Worm (Caenorhabditis elegans) whole organism, L4 larva: ENCODE data around the gene F37H8.6.

Source experiments
- D1046.2 ChIP-seq: fragments of 200-800 bp; sonication (Bioruptor generic); IDR thresholded peaks from 2 replicates; pipeline ENCODE4 v1.3.6; 2022; ENCODE audit warnings: missing genetic modification characterization, missing compliant biosample characterization
- F26F4.8 ChIP-seq: fragments of 200-800 bp; sonication (Bioruptor generic); conservative IDR thresholded peaks from 2 replicates; pipeline ENCODE4 v1.3.6; 2022; ENCODE audit warnings: missing genetic modification characterization, missing compliant biosample characterization
- R02D3.7 ChIP-seq: fragments of 150-350 bp; sonication (generic microtip); optimal IDR thresholded peaks from 3 replicates; lab custom pipeline; 2014; ENCODE audit warnings: missing biosample characterization, missing genetic modification characterization
- T26A8.4 ChIP-seq: fragments of 200-800 bp; sonication (Bioruptor generic); IDR thresholded peaks from 2 replicates; pipeline ENCODE4 v1.3.6; 2022; ENCODE audit warnings: missing genetic modification characterization, missing compliant biosample characterization
- Y105C5A.15 ChIP-seq: fragments of 200-800 bp; sonication (Bioruptor generic); IDR thresholded peaks from 2 replicates; pipeline ENCODE4 v1.3.6; 2022; ENCODE audit warnings: missing genetic modification characterization, missing compliant biosample characterization
- Y48G9A.11 ChIP-seq: fragments of 200-800 bp; sonication (Bioruptor generic); IDR thresholded peaks from 2 replicates; pipeline ENCODE4 v1.3.6; 2022; ENCODE audit warnings: missing genetic modification reagents, missing genetic modification characterization, missing compliant biosample characterization
- ZK546.5 ChIP-seq, 2 experiments: sonication (generic microtip); optimal IDR thresholded peaks; 2 replicates each; lab custom pipeline; 2017; ENCODE audit warnings: missing biosample characterization in 2 of 2, missing genetic modification characterization in 2 of 2
- ama-1 ChIP-seq: fragments of 150-350 bp; optimal IDR thresholded peaks from 2 replicates; lab custom pipeline; 2014; ENCODE audit warnings: inconsistent platforms, mixed read lengths
- arid-1 ChIP-seq: fragments of 200-800 bp; sonication (Bioruptor generic); conservative IDR thresholded peaks from 2 replicates; pipeline ENCODE4 v1.3.6; 2022; ENCODE audit warnings: missing genetic modification reagents, missing genetic modification characterization, missing compliant biosample characterization
- attf-4 ChIP-seq: sonication (generic microtip); optimal IDR thresholded peaks from 3 replicates; lab custom pipeline; 2017; ENCODE audit warnings: missing biosample characterization, missing genetic modification characterization
- ceh-20 ChIP-seq: fragments of 200-800 bp; sonication (Bioruptor generic); IDR thresholded peaks from 2 replicates; pipeline ENCODE4 v1.3.6; 2022; ENCODE audit warnings: missing genetic modification reagents, missing genetic modification characterization, missing compliant biosample characterization
- ceh-44 ChIP-seq: fragments of 200-800 bp; sonication (Bioruptor generic); IDR thresholded peaks from 2 replicates; pipeline ENCODE4 v1.3.6; 2022; ENCODE audit warnings: missing genetic modification reagents, missing genetic modification characterization, missing compliant biosample characterization
- ctbp-1 ChIP-seq: fragments of 200-800 bp; sonication (Bioruptor generic); IDR thresholded peaks from 2 replicates; pipeline ENCODE4 v1.3.6; 2022; ENCODE audit warnings: missing genetic modification reagents, missing genetic modification characterization, missing compliant biosample characterization
- daf-12 ChIP-seq: fragments of 150-350 bp; optimal IDR thresholded peaks from 2 replicates; lab custom pipeline; 2014; ENCODE audit warnings: missing biosample characterization, missing genetic modification reagents, missing genetic modification characterization
- daf-16 ChIP-seq, 3 experiments: sonication (generic microtip); optimal IDR thresholded peaks; 2 replicates each; lab custom pipeline; 2016 to 2017; ENCODE audit warnings: missing genetic modification characterization in 3 of 3, missing genetic modification reagents in 3 of 3, mild to moderate bottlenecking in 2 of 3, missing compliant biosample characterization in 2 of 3, missing biosample characterization in 1 of 3, moderate library complexity in 1 of 3
- daf-8 ChIP-seq: fragments of 200-800 bp; sonication (Bioruptor generic); IDR thresholded peaks from 2 replicates; pipeline ENCODE4 v1.3.6; 2022; ENCODE audit warnings: missing genetic modification characterization, missing compliant biosample characterization
- dmd-9 ChIP-seq: fragments of 200-800 bp; sonication (Bioruptor generic); IDR thresholded peaks from 2 replicates; pipeline ENCODE4 v1.3.6; 2022; ENCODE audit warnings: missing genetic modification reagents, missing genetic modification characterization, missing compliant biosample characterization
- duxl-1 ChIP-seq: sonication (generic microtip); optimal IDR thresholded peaks from 2 replicates; lab custom pipeline; 2016; ENCODE audit warnings: mild to moderate bottlenecking, missing genetic modification characterization, moderate library complexity, missing compliant biosample characterization; ENCODE audit not compliant: poor library complexity
- gei-8 ChIP-seq: fragments of 200-800 bp; sonication (Bioruptor generic); optimal IDR thresholded peaks from 2 replicates; lab custom pipeline; 2018; ENCODE audit warnings: mild to moderate bottlenecking, missing genetic modification characterization, missing compliant biosample characterization
- hlh-11 ChIP-seq: fragments of 200-800 bp; sonication (Bioruptor generic); optimal IDR thresholded peaks from 2 replicates; lab custom pipeline; 2018; ENCODE audit warnings: mild to moderate bottlenecking, missing genetic modification characterization, missing compliant biosample characterization
- jun-1 ChIP-seq: fragments of 150-350 bp; optimal IDR thresholded peaks from 2 replicates; lab custom pipeline; 2014; ENCODE audit warnings: missing biosample characterization, missing genetic modification reagents, missing genetic modification characterization
- lim-7 ChIP-seq: fragments of 200-800 bp; sonication (Bioruptor generic); IDR thresholded peaks from 2 replicates; pipeline ENCODE4 v1.3.6; 2022; ENCODE audit warnings: missing genetic modification characterization, missing compliant biosample characterization
- lin-38 ChIP-seq: fragments of 200-800 bp; sonication (Bioruptor generic); IDR thresholded peaks from 2 replicates; pipeline ENCODE4 v1.3.6; 2022; ENCODE audit warnings: missing genetic modification reagents, missing genetic modification characterization, missing compliant biosample characterization
- lin-39 ChIP-seq: fragments of 150-350 bp; optimal IDR thresholded peaks from 2 replicates; lab custom pipeline; 2014; ENCODE audit warnings: missing biosample characterization, missing genetic modification reagents, missing genetic modification characterization
- lir-3 ChIP-seq: sonication (generic microtip); optimal IDR thresholded peaks from 2 replicates; lab custom pipeline; 2016; ENCODE audit warnings: mild to moderate bottlenecking, missing genetic modification characterization, missing compliant biosample characterization
- lsy-2 ChIP-seq, 2 experiments: fragments of 150-350 bp in 1 of 2; sonication (generic microtip) in 1 of 2; optimal IDR thresholded peaks; 2 replicates each; lab custom pipeline; 2014 to 2017; ENCODE audit warnings: missing biosample characterization in 2 of 2, missing genetic modification characterization in 2 of 2
- madf-9 ChIP-seq: fragments of 200-800 bp; sonication (Bioruptor generic); conservative IDR thresholded peaks from 2 replicates; pipeline ENCODE4 v1.3.6; 2022; ENCODE audit warnings: missing genetic modification reagents, missing genetic modification characterization, missing compliant biosample characterization
- mep-1 ChIP-seq: fragments of 150-350 bp; sonication (generic microtip); optimal IDR thresholded peaks from 3 replicates; lab custom pipeline; 2014; ENCODE audit warnings: missing biosample characterization, missing genetic modification characterization
- mes-2 ChIP-seq: sonication (generic microtip); optimal IDR thresholded peaks from 2 replicates; lab custom pipeline; 2016; ENCODE audit warnings: missing genotype, mild to moderate bottlenecking, missing genetic modification characterization, missing compliant biosample characterization; ENCODE audit not compliant: poor library complexity, severe bottlenecking
- mxl-2 ChIP-seq: fragments of 200-800 bp; sonication (Bioruptor generic); conservative IDR thresholded peaks from 2 replicates; pipeline ENCODE4 v1.3.6; 2022; ENCODE audit warnings: missing genetic modification reagents, missing genetic modification characterization, missing compliant biosample characterization
- mxl-3 ChIP-seq: fragments of 200-800 bp; sonication (Bioruptor generic); optimal IDR thresholded peaks from 2 replicates; lab custom pipeline; 2018; ENCODE audit warnings: mild to moderate bottlenecking, missing genetic modification characterization, missing compliant biosample characterization
- nhr-11 ChIP-seq: fragments of 150-350 bp; optimal IDR thresholded peaks from 2 replicates; lab custom pipeline; 2014; ENCODE audit warnings: missing biosample characterization, missing genetic modification characterization
- nhr-111 ChIP-seq: fragments of 200-800 bp; sonication (Bioruptor generic); optimal IDR thresholded peaks from 2 replicates; lab custom pipeline; 2018; ENCODE audit warnings: mild to moderate bottlenecking, missing genetic modification characterization, missing compliant biosample characterization
- nhr-237 ChIP-seq: sonication (generic microtip); optimal IDR thresholded peaks from 2 replicates; lab custom pipeline; 2017; ENCODE audit warnings: missing biosample characterization, missing genetic modification characterization
- nhr-25 ChIP-seq: sonication (generic microtip); optimal IDR thresholded peaks from 2 replicates; lab custom pipeline; 2017; ENCODE audit warnings: missing genetic modification characterization, mild to moderate bottlenecking, missing compliant biosample characterization, antibody characterized with exemption, moderate library complexity, borderline replicate concordance; ENCODE audit not compliant: insufficient read depth
- nhr-41 ChIP-seq: fragments of 200-800 bp; sonication (Bioruptor generic); IDR thresholded peaks from 2 replicates; pipeline ENCODE4 v1.3.6; 2022; ENCODE audit warnings: missing genetic modification reagents, missing genetic modification characterization, missing compliant biosample characterization
- nhr-42 ChIP-seq: fragments of 200-800 bp; sonication (Bioruptor generic); IDR thresholded peaks from 2 replicates; pipeline ENCODE4 v1.3.6; 2022; ENCODE audit warnings: missing genetic modification characterization, missing compliant biosample characterization
- php-3 ChIP-seq: fragments of 200-800 bp; sonication (Bioruptor generic); IDR thresholded peaks from 2 replicates; pipeline ENCODE4 v1.3.6; 2022; ENCODE audit warnings: missing genetic modification reagents, missing genetic modification characterization, missing compliant biosample characterization
- pqm-1 ChIP-seq: sonication (generic microtip); optimal IDR thresholded peaks from 2 replicates; lab custom pipeline; 2017; ENCODE audit warnings: missing biosample characterization, missing genetic modification characterization
- saeg-2 ChIP-seq: fragments of 200-800 bp; sonication (Bioruptor generic); IDR thresholded peaks from 2 replicates; pipeline ENCODE4 v1.3.6; 2022; ENCODE audit warnings: missing genetic modification reagents, missing genetic modification characterization, missing compliant biosample characterization
- sdz-12 ChIP-seq: fragments of 200-800 bp; sonication (Bioruptor generic); optimal IDR thresholded peaks from 2 replicates; lab custom pipeline; 2018; ENCODE audit warnings: mild to moderate bottlenecking, missing genetic modification characterization, missing compliant biosample characterization
- skn-1 ChIP-seq: fragments of 150-350 bp; optimal IDR thresholded peaks from 2 replicates; lab custom pipeline; 2014; ENCODE audit warnings: missing biosample characterization, missing genetic modification characterization
- snpc-4 ChIP-seq: fragments of 150-350 bp; optimal IDR thresholded peaks from 2 replicates; lab custom pipeline; 2014; ENCODE audit warnings: missing biosample characterization, missing genetic modification characterization
- spr-1 ChIP-seq: sonication (generic microtip); optimal IDR thresholded peaks from 2 replicates; lab custom pipeline; 2016; ENCODE audit warnings: mild to moderate bottlenecking, missing genetic modification characterization, missing compliant biosample characterization
- unc-130 ChIP-seq: sonication (generic microtip); optimal IDR thresholded peaks from 2 replicates; lab custom pipeline; 2016; ENCODE audit warnings: missing genetic modification reagents, missing genetic modification characterization, missing compliant biosample characterization
- vab-7 ChIP-seq: fragments of 200-800 bp; sonication (Bioruptor generic); IDR thresholded peaks from 2 replicates; pipeline ENCODE4 v1.3.6; 2022; ENCODE audit warnings: missing genetic modification reagents, missing genetic modification characterization, missing compliant biosample characterization
- zag-1 ChIP-seq: fragments of 150-350 bp; optimal IDR thresholded peaks from 2 replicates; lab custom pipeline; 2014; ENCODE audit warnings: missing biosample characterization, missing genetic modification characterization
- zfp-2 ChIP-seq: sonication (generic microtip); optimal IDR thresholded peaks from 2 replicates; lab custom pipeline; 2016; ENCODE audit warnings: mild to moderate bottlenecking, missing genetic modification characterization, missing compliant biosample characterization
- zip-11 ChIP-seq: fragments of 200-800 bp; sonication (Bioruptor generic); IDR thresholded peaks from 2 replicates; pipeline ENCODE4 v1.3.6; 2022; ENCODE audit warnings: missing genetic modification characterization, missing compliant biosample characterization
- zip-2 ChIP-seq: fragments of 150-350 bp; optimal IDR thresholded peaks from 2 replicates; lab custom pipeline; 2014; ENCODE audit warnings: missing biosample characterization, missing genetic modification characterization
- ztf-7 ChIP-seq: fragments of 150-350 bp; optimal IDR thresholded peaks from 2 replicates; lab custom pipeline; 2014; ENCODE audit warnings: missing biosample characterization, missing genetic modification characterization

Gene F37H8.6

DNA sequence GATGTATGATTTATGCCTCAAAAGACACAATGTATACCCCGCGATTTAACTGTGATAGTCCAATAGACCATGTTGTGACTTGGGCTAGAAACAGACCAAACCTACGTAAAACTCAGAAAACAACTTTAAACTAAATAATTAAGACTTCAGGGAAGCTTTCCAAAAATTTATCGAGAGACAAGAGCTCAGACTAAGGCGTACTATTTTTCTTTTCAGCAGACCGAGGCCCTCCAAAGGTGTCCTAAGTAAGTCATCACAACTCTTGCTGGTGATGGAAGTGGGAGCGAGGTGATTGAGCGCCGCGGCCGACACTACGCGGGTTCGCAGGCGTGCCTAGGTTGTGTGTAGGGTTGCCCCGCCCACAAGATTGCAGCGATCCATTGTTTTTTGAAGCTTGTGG, 10.2 kb downstream of the F37H8.6 start (continued):
- TF ChIP-seq madf-9 (GFP tag; lab: Robert Waterston, UW): peak; percentile 26; the same call in 1 of the 2 replicates
- peak; percentile 62 for TF ChIP-seq sdz-12
- no peak for TF ChIP-seq ceh-20 (GFP tag; lab: Robert Waterston, UW)
- TF ChIP-seq skn-1: no peak
- no peak for TF ChIP-seq zip-11 (GFP tag; lab: Robert Waterston, UW)
- TF ChIP-seq mes-2 (tag; lab: Kevin White, UChicago): peak; percentile 87
- TF ChIP-seq ztf-7 (tag; lab: Kevin White, UChicago): no peak
- TF ChIP-seq gei-8 (GFP tag; lab: Kevin White, UChicago): no peak
- no peak for TF ChIP-seq nhr-237 (tag; lab: Kevin White, UChicago)
- peak; percentile 81 for TF ChIP-seq mep-1 (tag; lab: Kevin White, UChicago)
- peak; percentile 92 for TF ChIP-seq T26A8.4 (GFP tag; lab: Robert Waterston, UW)
- peak; percentile 68 for TF ChIP-seq arid-1
- no peak for TF ChIP-seq daf-8 (GFP tag; lab: Robert Waterston, UW)
- TF ChIP-seq vab-7 (GFP tag; lab: Robert Waterston, UW): peak; percentile 58
- TF ChIP-seq ctbp-1: 0 out of 2 replicates have a peak, but pooled peaks have one; percentile 32
- no peak for TF ChIP-seq lir-3 (tag; lab: Kevin White, UChicago)
- no peak for TF ChIP-seq nhr-41
- peak in 1 of 2 experiments; percentile 61 for TF ChIP-seq lsy-2 (tag; optimal IDR thresholded peaks at IDR 0.05; lab: Kevin White, UChicago)
- peak; percentile 79 for TF ChIP-seq spr-1 (tag; lab: Kevin White, UChicago)
- peak; percentile 41 for TF ChIP-seq mxl-3 (GFP tag; lab: Kevin White, UChicago)
- peak; percentile 18; the same call in 1 of the 2 replicates for TF ChIP-seq ceh-44 (GFP tag; lab: Robert Waterston, UW)
- 0 out of 2 replicates have a peak, but pooled peaks have one; percentile 49 for TF ChIP-seq D1046.2 (GFP tag; lab: Robert Waterston, UW)
- TF ChIP-seq Y48G9A.11 (GFP tag; lab: Robert Waterston, UW): peak; percentile 64
- TF ChIP-seq lim-7 (GFP tag; lab: Robert Waterston, UW): peak; percentile 36; the same call in 1 of the 2 replicates
- peak; percentile 73 for TF ChIP-seq nhr-25
- TF ChIP-seq zfp-2: no peak
- TF ChIP-seq ama-1 (lab: Kevin White, UChicago): peak; percentile 96
- TF ChIP-seq php-3 (GFP tag; lab: Robert Waterston, UW): 0 out of 2 replicates have a peak, but pooled peaks have one; percentile 27
- TF ChIP-seq ZK546.5 (tag; optimal IDR thresholded peaks at IDR 0.05; lab: Kevin White, UChicago): no peak
- TF ChIP-seq snpc-4 (tag; lab: Kevin White, UChicago): peak; percentile 92
- TF ChIP-seq dmd-9: no peak
- TF ChIP-seq lin-38: peak; percentile 90
- no peak for TF ChIP-seq F26F4.8 (GFP tag; lab: Robert Waterston, UW)
- no peak for TF ChIP-seq daf-12 (tag; lab: Kevin White, UChicago)
- peak; percentile 55 for TF ChIP-seq duxl-1 (tag; lab: Kevin White, UChicago)
- TF ChIP-seq pqm-1 (tag; lab: Kevin White, UChicago): no peak
- 0 out of 2 replicates have a peak, but pooled peaks have one; percentile 78 for TF ChIP-seq Y105C5A.15 (GFP tag; lab: Robert Waterston, UW)
- TF ChIP-seq lin-39 (tag; lab: Kevin White, UChicago): no peak
- TF ChIP-seq attf-4 (tag; lab: Kevin White, UChicago): no peak
- TF ChIP-seq R02D3.7 (tag; lab: Kevin White, UChicago): no peak
- TF ChIP-seq zag-1 (tag; lab: Kevin White, UChicago): no peak
- TF ChIP-seq zip-2 (tag; lab: Kevin White, UChicago): no peak
- peak; percentile 59 for TF ChIP-seq nhr-111 (GFP tag; lab: Kevin White, UChicago)
- no peak for TF ChIP-seq mxl-2
- TF ChIP-seq jun-1 (tag; lab: Kevin White, UChicago): no peak
- peak; percentile 53 to 79 for TF ChIP-seq daf-16 (GFP tag; optimal IDR thresholded peaks at IDR 0.05; lab: Kevin White, UChicago)
- TF ChIP-seq daf-16 (tag; optimal IDR thresholded peaks at IDR 0.05; lab: Kevin White, UChicago): peak; percentile 45
- TF ChIP-seq nhr-11: peak; percentile 9
- TF ChIP-seq unc-130: peak; percentile 78
- TF ChIP-seq nhr-42 (GFP tag; lab: Robert Waterston, UW): peak; percentile 79
- TF ChIP-seq hlh-11 (tag; lab: Kevin White, UChicago): peak; percentile 64
- 0 out of 2 replicates have a peak, but pooled peaks have one; percentile 47 for TF ChIP-seq saeg-2
